Worm (Caenorhabditis elegans) whole organism, L4 larva: ENCODE results near the gene K09F6.6.
A peak's percentile ranks its signal among the peaks of the same experiment; 100 is the strongest.
"Not testable (repeated sequence)": the region's sequence is repeated elsewhere in the genome, so short reads cannot be mapped to it uniquely, and the experiment has no call there.

Experiments
- D1046.2 ChIP-seq: fragments of 200-800 bp; sonication (Bioruptor generic); IDR thresholded peaks from 2 replicates; pipeline ENCODE4 v1.3.6; 2022; ENCODE audit warnings: missing genetic modification characterization, missing compliant biosample characterization
- F10B5.3 ChIP-seq: sonication (generic microtip); optimal IDR thresholded peaks from 2 replicates; lab custom pipeline; 2016; ENCODE audit warnings: mild to moderate bottlenecking, missing genetic modification characterization, missing compliant biosample characterization
- Y48G9A.11 ChIP-seq: fragments of 200-800 bp; sonication (Bioruptor generic); IDR thresholded peaks from 2 replicates; pipeline ENCODE4 v1.3.6; 2022; ENCODE audit warnings: missing genetic modification reagents, missing genetic modification characterization, missing compliant biosample characterization
- ZK337.2 ChIP-seq: fragments of 200-800 bp; sonication (Bioruptor generic); IDR thresholded peaks from 2 replicates; pipeline ENCODE4 v1.3.6; 2022; ENCODE audit warnings: missing genetic modification reagents, missing genetic modification characterization, missing compliant biosample characterization
- ZK546.5 ChIP-seq, 2 experiments: sonication (generic microtip); optimal IDR thresholded peaks; 2 replicates each; lab custom pipeline; 2017; ENCODE audit warnings: missing biosample characterization in 2 of 2, missing genetic modification characterization in 2 of 2
- aha-1 ChIP-seq: fragments of 150-350 bp; peaks from one replicate; lab custom pipeline; 2014; ENCODE audit warnings: missing biosample characterization, missing genetic modification characterization
- attf-4 ChIP-seq: sonication (generic microtip); optimal IDR thresholded peaks from 3 replicates; lab custom pipeline; 2017; ENCODE audit warnings: missing biosample characterization, missing genetic modification characterization
- ceh-20 ChIP-seq: fragments of 200-800 bp; sonication (Bioruptor generic); IDR thresholded peaks from 2 replicates; pipeline ENCODE4 v1.3.6; 2022; ENCODE audit warnings: missing genetic modification reagents, missing genetic modification characterization, missing compliant biosample characterization
- ceh-44 ChIP-seq: fragments of 200-800 bp; sonication (Bioruptor generic); IDR thresholded peaks from 2 replicates; pipeline ENCODE4 v1.3.6; 2022; ENCODE audit warnings: missing genetic modification reagents, missing genetic modification characterization, missing compliant biosample characterization
- daf-16 ChIP-seq, 3 experiments: sonication (generic microtip); optimal IDR thresholded peaks; 2 replicates each; lab custom pipeline; 2016 to 2017; ENCODE audit warnings: missing genetic modification characterization in 3 of 3, missing genetic modification reagents in 3 of 3, mild to moderate bottlenecking in 2 of 3, missing compliant biosample characterization in 2 of 3, missing biosample characterization in 1 of 3, moderate library complexity in 1 of 3
- dmd-6 ChIP-seq: fragments of 200-800 bp; sonication (Bioruptor generic); IDR thresholded peaks from 2 replicates; pipeline ENCODE4 v1.3.6; 2022; ENCODE audit warnings: missing genetic modification reagents, missing genetic modification characterization, missing compliant biosample characterization
- dve-1 ChIP-seq: sonication (generic microtip); optimal IDR thresholded peaks from 2 replicates; lab custom pipeline; 2017; ENCODE audit warnings: antibody characterized with exemption, mild to moderate bottlenecking, missing genetic modification characterization, missing compliant biosample characterization; ENCODE audit not compliant: insufficient read depth
- egl-43 ChIP-seq: fragments of 200-800 bp; sonication (Bioruptor generic); IDR thresholded peaks from 2 replicates; pipeline ENCODE4 v1.3.6; 2022; ENCODE audit warnings: missing genetic modification reagents, missing genetic modification characterization, missing compliant biosample characterization
- hmg-1.1 ChIP-seq: fragments of 200-800 bp; sonication (Bioruptor generic); IDR thresholded peaks from 2 replicates; pipeline ENCODE4 v1.3.6; 2022; ENCODE audit warnings: missing genetic modification reagents, missing genetic modification characterization, missing compliant biosample characterization
- jun-1 ChIP-seq: fragments of 150-350 bp; optimal IDR thresholded peaks from 2 replicates; lab custom pipeline; 2014; ENCODE audit warnings: missing biosample characterization, missing genetic modification reagents, missing genetic modification characterization
- lin-15B ChIP-seq: fragments of 150-350 bp; sonication (generic microtip); optimal IDR thresholded peaks from 3 replicates; lab custom pipeline; 2014; ENCODE audit warnings: missing biosample characterization, missing genetic modification characterization
- lin-29 ChIP-seq: fragments of 200-800 bp; sonication (Bioruptor generic); IDR thresholded peaks from 2 replicates; pipeline ENCODE4 v1.3.6; 2022; ENCODE audit warnings: missing genetic modification reagents, missing genetic modification characterization, missing compliant biosample characterization
- madf-9 ChIP-seq: fragments of 200-800 bp; sonication (Bioruptor generic); conservative IDR thresholded peaks from 2 replicates; pipeline ENCODE4 v1.3.6; 2022; ENCODE audit warnings: missing genetic modification reagents, missing genetic modification characterization, missing compliant biosample characterization
- nhr-41 ChIP-seq: fragments of 200-800 bp; sonication (Bioruptor generic); IDR thresholded peaks from 2 replicates; pipeline ENCODE4 v1.3.6; 2022; ENCODE audit warnings: missing genetic modification reagents, missing genetic modification characterization, missing compliant biosample characterization
- nhr-6 ChIP-seq: fragments of 150-350 bp; optimal IDR thresholded peaks from 2 replicates; lab custom pipeline; 2014; ENCODE audit warnings: missing biosample characterization, missing genetic modification characterization
- set-16 ChIP-seq: fragments of 200-800 bp; sonication (Bioruptor generic); IDR thresholded peaks from 2 replicates; pipeline ENCODE4 v1.3.6; 2022; ENCODE audit warnings: missing genetic modification reagents, missing genetic modification characterization, missing compliant biosample characterization
- skn-1 ChIP-seq: fragments of 150-350 bp; optimal IDR thresholded peaks from 2 replicates; lab custom pipeline; 2014; ENCODE audit warnings: missing biosample characterization, missing genetic modification characterization
- snpc-1.2 ChIP-seq: fragments of 200-800 bp; sonication (Bioruptor generic); IDR thresholded peaks from 2 replicates; pipeline ENCODE4 v1.3.6; 2022; ENCODE audit warnings: missing genetic modification reagents, missing genetic modification characterization, missing compliant biosample characterization
- snpc-4 ChIP-seq: fragments of 150-350 bp; optimal IDR thresholded peaks from 2 replicates; lab custom pipeline; 2014; ENCODE audit warnings: missing biosample characterization, missing genetic modification characterization
- unc-62 ChIP-seq, 3 experiments: fragments of 150-350 bp in 1 of 3; sonication (generic microtip); optimal IDR thresholded peaks in 2 of 3; peaks in 1 of 3; 1 replicate in 1 of 3; 2 replicates in 2 of 3; lab custom pipeline; 2014 to 2017; ENCODE audit warnings: missing biosample characterization in 3 of 3, missing genetic modification characterization in 3 of 3, missing genetic modification reagents in 3 of 3, missing genotype in 1 of 3
- zag-1 ChIP-seq: fragments of 150-350 bp; optimal IDR thresholded peaks from 2 replicates; lab custom pipeline; 2014; ENCODE audit warnings: missing biosample characterization, missing genetic modification characterization
- zfp-3 ChIP-seq: fragments of 200-800 bp; sonication (Bioruptor generic); conservative IDR thresholded peaks from 2 replicates; pipeline ENCODE4 v1.3.6; 2022; ENCODE audit warnings: missing genetic modification reagents, missing genetic modification characterization, missing compliant biosample characterization
- zip-11 ChIP-seq: fragments of 200-800 bp; sonication (Bioruptor generic); IDR thresholded peaks from 2 replicates; pipeline ENCODE4 v1.3.6; 2022; ENCODE audit warnings: missing genetic modification characterization, missing compliant biosample characterization

The K09F6.6 gene

DNA sequence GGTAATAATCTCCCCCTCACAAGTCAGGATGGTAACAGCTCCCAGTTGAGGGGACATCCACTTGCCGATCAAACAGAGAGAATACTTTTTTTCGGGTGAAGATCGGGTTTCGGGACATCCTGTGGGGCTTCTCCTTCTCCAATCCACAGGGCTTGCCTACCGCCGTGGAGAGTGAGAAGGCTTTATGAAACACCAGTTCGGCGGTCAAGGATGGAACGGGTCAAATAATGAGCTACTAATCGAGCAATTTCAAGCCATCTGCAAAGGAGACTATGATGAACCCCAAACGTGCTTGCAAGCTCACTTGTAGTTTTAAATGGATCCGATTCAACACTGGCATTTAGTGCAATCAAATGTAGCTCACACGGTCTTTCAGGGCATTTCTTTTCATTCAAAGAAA lies 5.6 kb upstream of the K09F6.6 start:
- TF ChIP-seq hmg-1.1 (GFP tag; lab: Robert Waterston, UW) (no peak), lin-15B (tag; lab: Kevin White, UChicago) (no peak), unc-62 (GFP tag; optimal IDR thresholded peaks at IDR 0.05 in 1 of 2; lab: Kevin White, UChicago) (peak in 1 of 2 experiments; percentile 92), unc-62 (tag; optimal IDR thresholded peaks at IDR 0.05; lab: Kevin White, UChicago) (no peak)

DNA sequence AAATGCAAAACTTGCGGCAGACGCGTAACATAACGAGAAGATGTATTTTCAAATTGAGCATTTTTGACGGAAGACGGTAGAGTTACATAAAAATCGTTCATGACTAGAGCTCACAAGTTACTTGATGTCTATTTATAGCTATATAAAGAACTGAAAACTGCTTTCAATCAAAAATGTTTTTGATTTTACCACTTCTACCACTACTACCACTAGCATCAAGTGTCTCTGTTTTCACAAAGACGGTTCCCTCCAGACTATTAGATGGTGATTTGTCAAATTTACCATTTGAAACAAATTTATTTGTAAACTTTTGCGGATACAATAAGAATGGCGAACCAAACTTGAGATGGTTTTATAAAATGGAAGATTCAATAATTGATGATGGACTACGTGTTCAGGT lies 3.5 kb upstream of the K09F6.6 start, which contains the start of gene K09F6.9:
K09F6.9 (minus strand) TSS at position 101 of the 400 bp plus-strand sequence.
- TF ChIP-seq zip-11 (GFP tag; lab: Robert Waterston, UW); madf-9 (GFP tag; lab: Robert Waterston, UW); attf-4 (tag; lab: Kevin White, UChicago): not testable (repeated sequence)

DNA sequence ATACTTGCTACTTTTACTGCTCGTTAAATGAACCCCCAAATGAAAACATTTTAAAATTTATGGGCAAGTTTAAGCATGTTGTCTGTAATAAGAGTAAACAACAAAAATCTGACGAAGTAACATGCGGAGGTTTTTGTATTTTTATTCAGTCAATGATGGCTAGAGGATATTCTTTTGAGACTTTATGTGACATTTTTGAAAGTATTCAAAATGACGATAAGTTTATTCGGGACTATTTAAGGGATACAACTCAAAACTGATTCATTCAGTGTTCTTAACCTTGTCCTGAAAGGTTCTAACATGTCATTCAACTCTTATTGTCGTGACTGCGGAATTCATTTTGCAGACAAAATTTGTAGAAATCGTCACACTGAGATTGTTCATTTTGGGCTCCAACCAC lies 734 bp upstream of the K09F6.6 start, which contains the start of gene K09F6.11:
K09F6.11 (plus strand) TSS at position 301 of the 400 bp plus-strand sequence.
- no peak for TF ChIP-seq Y48G9A.11 (GFP tag; lab: Robert Waterston, UW)
- peak in 1 of 2 experiments; percentile 48 for TF ChIP-seq unc-62 (GFP tag; optimal IDR thresholded peaks at IDR 0.05 in 1 of 2; lab: Kevin White, UChicago)
- TF ChIP-seq unc-62 (tag; optimal IDR thresholded peaks at IDR 0.05; lab: Kevin White, UChicago) = no peak
- no peak for TF ChIP-seq lin-29 (GFP tag; lab: Robert Waterston, UW)
- TF ChIP-seq, all 104 proteins: peak for 1

DNA sequence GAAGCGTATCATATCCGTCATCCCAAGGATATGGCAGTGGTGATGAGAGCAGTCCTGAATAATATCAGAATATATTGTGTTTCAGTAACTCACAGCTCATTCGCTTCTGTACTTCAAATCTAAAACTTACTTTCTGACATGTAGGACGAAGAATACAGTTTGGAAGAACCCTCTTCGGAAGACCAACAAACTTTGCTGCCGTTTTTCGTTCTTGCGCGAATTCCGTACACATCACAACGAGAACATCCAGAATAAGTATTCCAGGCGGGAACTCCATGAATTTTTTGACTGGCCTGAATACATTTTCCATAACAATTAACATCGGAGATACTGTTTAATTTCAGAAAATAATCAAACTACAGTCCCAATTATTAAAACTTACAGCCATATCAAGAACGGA lies 1.7 kb downstream of the K09F6.6 start, which contains the start of gene K09F6.15:
K09F6.15 (minus strand) TSS at position 101 of the 400 bp plus-strand sequence.
- TF ChIP-seq snpc-1.2 (GFP tag; lab: Robert Waterston, UW) = no peak
- no peak for TF ChIP-seq zfp-3 (GFP tag; lab: Robert Waterston, UW)
- TF ChIP-seq ZK546.5 (tag; optimal IDR thresholded peaks at IDR 0.05; lab: Kevin White, UChicago) = no peak
- no peak for TF ChIP-seq daf-16 (GFP tag; optimal IDR thresholded peaks at IDR 0.05; lab: Kevin White, UChicago)
- no peak for TF ChIP-seq daf-16 (tag; optimal IDR thresholded peaks at IDR 0.05; lab: Kevin White, UChicago)
- TF ChIP-seq aha-1 (tag; lab: Kevin White, UChicago) = no peak
- TF ChIP-seq, all 104 proteins: peak for 0

DNA sequence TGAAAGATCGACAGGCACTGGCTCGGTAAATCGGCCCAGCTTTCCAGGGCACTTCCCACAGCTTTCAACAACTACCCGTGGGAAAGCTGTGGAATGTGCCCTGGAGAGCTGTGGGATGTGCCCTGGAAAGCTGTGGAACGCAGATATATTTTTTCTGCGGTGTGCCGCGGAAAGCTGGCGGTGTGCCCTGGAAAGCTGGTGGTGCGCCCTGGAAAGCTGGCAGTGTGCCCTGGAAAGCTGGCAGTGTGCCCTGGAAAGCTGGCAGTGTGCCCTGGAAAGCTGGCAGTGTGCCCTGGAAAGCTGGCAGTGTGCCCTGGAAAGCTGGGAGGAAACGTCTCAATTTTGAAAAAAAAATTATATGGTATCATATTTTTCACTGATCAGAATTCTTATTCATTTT lies 5.4 kb downstream of the K09F6.6 start:
- TF ChIP-seq ZK337.2 (GFP tag; lab: Robert Waterston, UW) (0 out of 2 replicates have a peak, but pooled peaks have one; percentile 35), aha-1 (tag; lab: Kevin White, UChicago) (peak; percentile 28), set-16 (GFP tag; lab: Robert Waterston, UW) (peak; percentile 86), dmd-6 (GFP tag; lab: Robert Waterston, UW) (no peak), egl-43 (0 out of 2 replicates have a peak, but pooled peaks have one; percentile 50)

DNA sequence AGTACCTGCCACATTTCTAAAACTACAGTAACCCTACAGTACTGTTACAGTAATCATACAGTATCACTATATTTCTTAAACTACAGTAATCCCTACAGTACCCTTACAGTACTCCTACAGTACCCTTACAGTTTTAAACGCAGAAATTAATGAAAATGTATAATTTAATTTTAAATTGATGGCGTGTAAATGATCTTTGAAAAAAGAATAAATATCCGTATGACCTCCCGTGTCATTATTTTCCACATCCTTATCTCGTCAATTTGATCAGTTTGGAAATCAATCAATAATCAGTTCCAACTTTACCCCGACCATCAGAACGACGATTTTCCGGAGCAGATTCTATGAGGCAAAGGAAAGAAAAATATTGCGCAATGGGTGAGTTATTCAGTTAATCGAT lies 24.2 kb downstream of the K09F6.6 start, which contains the start of gene K09F6.3:
K09F6.3 (plus strand) TSS at position 301 of the 400 bp plus-strand sequence.
- TF ChIP-seq nhr-41 (GFP tag; lab: Robert Waterston, UW); zag-1 (tag; lab: Kevin White, UChicago); jun-1 (tag; lab: Kevin White, UChicago): not testable (repeated sequence)

DNA sequence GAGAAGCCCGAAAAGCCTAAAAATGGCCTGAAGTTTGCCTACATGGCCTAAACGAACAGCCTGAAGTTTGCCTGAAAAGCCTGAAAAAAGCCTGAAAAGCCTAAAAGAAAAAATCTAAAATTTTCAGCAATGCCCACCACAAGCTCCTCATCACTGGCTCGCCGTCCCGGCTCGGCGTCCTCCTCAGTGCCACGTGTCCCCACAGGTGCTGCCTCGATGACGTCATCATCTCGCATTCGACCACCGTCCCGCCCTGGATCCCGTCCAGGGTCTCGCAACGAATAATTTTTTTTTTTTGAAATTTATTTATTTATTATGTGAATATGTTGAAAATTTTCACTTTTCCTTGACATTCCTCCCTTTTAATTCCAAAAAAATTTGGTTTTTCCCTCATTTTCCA lies 25.4 kb downstream of the K09F6.6 start:
- 0 out of 2 replicates have a peak, but pooled peaks have one; percentile 27 for TF ChIP-seq D1046.2 (GFP tag; lab: Robert Waterston, UW)
- TF ChIP-seq dve-1 (tag; lab: Kevin White, UChicago) = no peak
- no peak for TF ChIP-seq nhr-6
- TF ChIP-seq F10B5.3 (tag; lab: Kevin White, UChicago) = no peak
- TF ChIP-seq ceh-44 (GFP tag; lab: Robert Waterston, UW) = no peak
- TF ChIP-seq skn-1 (tag; lab: Kevin White, UChicago) = no peak
- peak; percentile 67 for TF ChIP-seq set-16 (GFP tag; lab: Robert Waterston, UW)
- TF ChIP-seq ceh-20 (GFP tag; lab: Robert Waterston, UW) = no peak
- no peak for TF ChIP-seq snpc-4 (tag; lab: Kevin White, UChicago)
